Worm (Caenorhabditis elegans): ENCODE results near the gene str-64.

The str-64 gene

DNA sequence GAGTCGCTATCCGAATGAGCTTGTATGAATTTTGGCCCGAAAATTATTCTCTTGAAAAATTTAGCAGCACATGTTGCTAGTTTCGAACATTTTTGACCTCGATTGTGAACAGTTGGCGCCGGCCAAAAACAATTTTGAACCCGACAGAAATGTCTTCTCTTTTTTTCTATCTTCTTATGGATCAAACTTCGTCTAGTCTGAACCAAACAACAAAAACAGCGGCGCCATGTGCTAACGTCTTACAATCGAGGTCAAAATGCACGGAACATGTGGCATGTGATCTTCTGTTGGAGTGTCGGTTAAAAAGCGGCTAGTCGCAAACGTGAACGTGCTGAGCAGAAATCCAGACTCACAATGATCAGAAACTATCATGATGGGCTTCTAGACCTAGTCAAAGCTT lies 6.9 kb upstream of the str-64 start:
- TF ChIP-seq med-1 (GFP tag; optimal IDR thresholded peaks at IDR 0.05; ENCODE audit: insufficient read depth) (no peak), cog-1 (tag; optimal IDR thresholded peaks at IDR 0.05) (no peak), flt-1 (GFP tag; IDR thresholded peaks at IDR 0.05) (no peak), klf-2 (GFP tag; conservative IDR thresholded peaks at IDR 0.05) (no peak), T22C8.4 (GFP tag; IDR thresholded peaks at IDR 0.05) (no peak), ztf-23 (GFP tag; IDR thresholded peaks at IDR 0.05) (no peak), ztf-29 (GFP tag; IDR thresholded peaks at IDR 0.05) (no peak), ref-1 (GFP tag; conservative IDR thresholded peaks at IDR 0.05) (no peak), tab-1 (GFP tag; IDR thresholded peaks at IDR 0.05) (no peak)

DNA sequence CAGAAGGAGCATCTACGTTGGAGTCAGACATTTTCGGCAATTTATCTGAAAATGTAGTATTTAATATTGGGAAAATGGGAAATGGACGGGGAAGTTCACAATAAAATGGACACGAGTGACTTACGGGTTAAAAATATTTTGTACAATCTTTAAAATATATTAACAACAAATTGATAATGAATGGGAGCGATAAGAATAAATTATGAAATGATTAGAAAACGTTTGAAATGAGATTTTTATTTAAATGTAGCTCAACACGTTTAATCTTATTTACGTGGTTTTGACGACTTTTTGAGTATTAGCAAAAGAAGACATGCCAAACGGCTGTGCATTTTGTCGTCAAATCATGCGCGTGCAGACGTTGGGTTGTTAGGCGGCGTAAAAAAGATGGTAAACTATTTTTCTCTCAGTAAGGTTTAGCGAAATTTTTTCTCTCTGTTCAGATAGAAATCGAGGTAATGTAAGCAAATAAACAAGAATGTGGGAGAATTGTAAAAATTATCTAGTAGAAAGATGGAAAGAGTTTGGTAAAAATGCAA lies 4.9 kb upstream of the str-64 start, which contains the start of gene fbxa-64:
fbxa-64 (minus strand) TSS at position 51 of the 539 bp plus-strand sequence.
- TF ChIP-seq med-1 (GFP tag; optimal IDR thresholded peaks at IDR 0.05; ENCODE audit: insufficient read depth) (no peak), ref-1 (GFP tag; conservative IDR thresholded peaks at IDR 0.05) (no peak), ztf-23 (GFP tag; IDR thresholded peaks at IDR 0.05) (no peak), T22C8.4 (GFP tag; IDR thresholded peaks at IDR 0.05) (no peak), flt-1 (GFP tag; IDR thresholded peaks at IDR 0.05) (no peak)

DNA sequence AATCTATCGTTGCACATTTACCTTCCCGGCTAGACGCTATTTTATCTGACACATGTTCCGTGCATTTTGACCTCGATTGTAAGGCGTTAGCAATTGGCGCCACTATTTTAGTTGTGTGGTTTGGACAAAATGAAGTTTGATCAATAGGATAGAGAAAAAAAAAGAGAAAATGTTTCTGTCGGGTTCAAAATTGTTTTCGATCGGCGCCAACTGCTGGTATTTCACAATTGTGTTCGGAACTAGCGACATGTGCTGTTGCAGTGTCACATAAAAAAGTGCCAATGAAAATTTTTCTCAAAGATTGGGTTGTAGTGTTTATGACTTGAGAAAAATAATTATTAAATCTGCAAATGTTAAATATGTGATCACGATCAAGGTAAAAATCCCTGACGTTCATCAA lies 3.9 kb upstream of the str-64 start:
- no peak for TF ChIP-seq cog-1 (tag; optimal IDR thresholded peaks at IDR 0.05)
- no peak for TF ChIP-seq klf-2 (GFP tag; conservative IDR thresholded peaks at IDR 0.05)
- TF ChIP-seq ztf-29 (GFP tag; IDR thresholded peaks at IDR 0.05): no peak
- TF ChIP-seq ztf-23 (GFP tag; IDR thresholded peaks at IDR 0.05): no peak
- no peak for TF ChIP-seq tab-1 (GFP tag; IDR thresholded peaks at IDR 0.05)
- no peak for TF ChIP-seq T22C8.4 (GFP tag; IDR thresholded peaks at IDR 0.05)
- TF ChIP-seq flt-1 (GFP tag; IDR thresholded peaks at IDR 0.05): no peak
- no peak for TF ChIP-seq med-1 (GFP tag; optimal IDR thresholded peaks at IDR 0.05; ENCODE audit: insufficient read depth)
- TF ChIP-seq ref-1 (GFP tag; conservative IDR thresholded peaks at IDR 0.05): no peak

DNA sequence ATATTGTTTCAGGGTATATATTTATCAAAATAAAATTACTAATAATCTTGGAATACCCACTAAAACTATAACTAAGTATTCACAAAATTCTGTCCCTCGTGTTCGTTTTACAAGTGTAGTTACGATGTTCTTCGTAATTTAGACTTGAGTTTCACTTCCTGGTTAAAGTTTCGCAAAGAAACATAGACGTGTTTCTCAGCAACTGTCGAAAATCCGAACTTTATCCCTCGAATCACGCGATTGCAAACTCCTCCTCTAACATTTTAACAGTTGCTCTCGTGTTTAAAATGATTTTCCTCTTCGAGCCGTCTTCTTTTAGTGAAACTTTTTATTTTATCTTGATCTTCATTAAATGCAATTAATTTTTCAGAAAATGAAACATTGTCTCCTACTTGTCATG lies 3.0 kb upstream of the str-64 start, which contains the start of gene T28A11.2:
T28A11.2 (plus strand) TSS at position 371 of the 400 bp plus-strand sequence.
- TF ChIP-seq cog-1 (tag; optimal IDR thresholded peaks at IDR 0.05) (no peak), klf-2 (GFP tag; conservative IDR thresholded peaks at IDR 0.05) (no peak), ztf-29 (GFP tag; IDR thresholded peaks at IDR 0.05) (no peak), med-1 (GFP tag; optimal IDR thresholded peaks at IDR 0.05; ENCODE audit: insufficient read depth) (no peak), T22C8.4 (GFP tag; IDR thresholded peaks at IDR 0.05) (no peak), ztf-23 (GFP tag; IDR thresholded peaks at IDR 0.05) (no peak), flt-1 (GFP tag; IDR thresholded peaks at IDR 0.05) (no peak), tab-1 (GFP tag; IDR thresholded peaks at IDR 0.05) (no peak)

DNA sequence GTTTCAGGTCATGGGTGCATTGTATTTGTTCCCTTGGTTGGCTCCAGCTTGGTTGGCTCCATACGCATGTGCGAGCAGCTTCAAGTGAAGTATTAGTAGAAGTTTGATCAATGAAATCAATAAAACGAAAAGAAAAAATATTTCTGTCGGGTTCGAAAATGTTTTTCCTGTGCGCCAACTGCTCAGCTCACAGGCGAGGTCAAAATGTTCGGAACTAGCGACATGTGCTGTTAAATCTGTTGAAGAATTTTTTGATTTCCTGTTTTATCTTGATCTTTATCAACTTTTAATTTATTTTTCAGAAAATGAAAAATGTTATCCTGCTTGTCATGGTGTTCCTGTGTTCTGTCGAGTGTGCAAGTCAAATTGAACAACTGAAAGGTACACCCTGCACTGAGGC lies 1.5 kb upstream of the str-64 start, which contains the start of gene T28A11.25:
T28A11.25 (plus strand) TSS at position 301 of the 400 bp plus-strand sequence.
- no peak for TF ChIP-seq cog-1 (tag; optimal IDR thresholded peaks at IDR 0.05)
- TF ChIP-seq ref-1 (GFP tag; conservative IDR thresholded peaks at IDR 0.05): no peak
- TF ChIP-seq ztf-29 (GFP tag; IDR thresholded peaks at IDR 0.05): no peak
- no peak for TF ChIP-seq ztf-23 (GFP tag; IDR thresholded peaks at IDR 0.05)
- TF ChIP-seq flt-1 (GFP tag; IDR thresholded peaks at IDR 0.05): no peak
- no peak for TF ChIP-seq med-1 (GFP tag; optimal IDR thresholded peaks at IDR 0.05; ENCODE audit: insufficient read depth)
- no peak for TF ChIP-seq klf-2 (GFP tag; conservative IDR thresholded peaks at IDR 0.05)
- no peak for TF ChIP-seq tab-1 (GFP tag; IDR thresholded peaks at IDR 0.05)
- TF ChIP-seq T22C8.4 (GFP tag; IDR thresholded peaks at IDR 0.05): no peak

DNA sequence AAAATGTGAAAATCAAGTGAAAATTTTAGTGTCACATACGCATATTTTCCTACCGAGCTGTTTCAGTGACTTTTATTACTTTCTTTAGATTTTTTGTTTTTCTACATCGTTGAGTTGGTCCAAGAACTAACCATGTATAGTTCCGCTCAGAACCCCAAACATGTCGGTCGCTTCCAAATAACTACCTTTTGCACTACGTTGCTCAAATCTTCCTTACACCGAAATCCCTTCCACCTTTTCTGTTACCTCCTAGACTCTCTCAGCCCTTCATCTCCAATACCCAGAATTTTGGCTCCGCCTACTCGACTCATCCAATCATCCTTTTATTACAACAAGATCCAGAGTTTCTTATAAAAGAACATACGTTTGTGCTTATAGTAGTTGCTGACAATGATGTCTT lies 1.6 kb downstream of the str-64 start, which contains the start of gene F35F10.5:
F35F10.5 (plus strand) TSS at position 301 of the 400 bp plus-strand sequence.
- TF ChIP-seq T22C8.4 (GFP tag; IDR thresholded peaks at IDR 0.05) (no peak), ztf-23 (GFP tag; IDR thresholded peaks at IDR 0.05) (0 out of 2 replicates have a peak, but pooled peaks have one; percentile 25)

DNA sequence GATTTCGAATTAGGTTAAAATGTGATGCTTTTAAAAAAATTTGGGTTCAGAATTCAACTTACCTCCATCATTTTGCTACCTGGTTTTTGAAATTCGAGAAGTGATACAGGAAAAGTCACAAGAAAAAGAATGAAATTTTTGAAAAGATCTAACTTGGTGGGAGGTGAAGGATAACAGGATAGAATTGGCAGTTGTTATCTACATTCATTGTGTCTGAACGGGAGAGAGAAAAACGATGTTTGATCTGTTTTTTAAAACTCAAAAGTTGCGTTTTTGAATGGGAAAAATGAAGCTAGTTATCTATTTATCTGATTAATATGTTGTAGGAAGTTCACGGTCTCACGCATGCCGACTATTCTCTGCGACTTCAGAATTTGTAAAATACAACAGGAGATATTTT lies 4.3 kb downstream of the str-64 start, which contains the start of gene F35F10.7:
F35F10.7 (minus strand) TSS at position 101 of the 400 bp plus-strand sequence.
- TF ChIP-seq med-1 (GFP tag; optimal IDR thresholded peaks at IDR 0.05; ENCODE audit: insufficient read depth) (no peak), cog-1 (tag; optimal IDR thresholded peaks at IDR 0.05) (no peak), ztf-29 (GFP tag; IDR thresholded peaks at IDR 0.05) (no peak)

DNA sequence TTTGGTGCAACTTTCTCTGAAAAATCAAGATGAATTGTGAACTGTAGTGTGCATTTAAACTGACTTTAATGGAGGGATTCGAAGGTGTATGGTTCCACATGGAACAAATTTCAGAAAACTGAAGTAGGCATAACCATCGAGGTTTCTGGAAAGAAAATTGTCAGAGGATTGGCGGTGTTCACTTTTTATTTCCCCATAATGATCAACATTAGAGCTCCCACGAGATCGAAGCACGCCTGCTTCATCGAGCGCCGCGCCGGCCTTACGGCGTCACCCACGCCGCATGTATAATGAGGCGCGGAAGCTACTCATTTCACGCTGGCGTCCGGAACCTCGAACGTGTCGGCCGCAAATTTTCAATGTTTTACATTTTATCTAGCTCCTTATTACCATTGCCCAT lies 5.1 kb downstream of the str-64 start:
- TF ChIP-seq T22C8.4 (GFP tag; IDR thresholded peaks at IDR 0.05): no peak
- TF ChIP-seq cog-1 (tag; optimal IDR thresholded peaks at IDR 0.05): no peak

DNA sequence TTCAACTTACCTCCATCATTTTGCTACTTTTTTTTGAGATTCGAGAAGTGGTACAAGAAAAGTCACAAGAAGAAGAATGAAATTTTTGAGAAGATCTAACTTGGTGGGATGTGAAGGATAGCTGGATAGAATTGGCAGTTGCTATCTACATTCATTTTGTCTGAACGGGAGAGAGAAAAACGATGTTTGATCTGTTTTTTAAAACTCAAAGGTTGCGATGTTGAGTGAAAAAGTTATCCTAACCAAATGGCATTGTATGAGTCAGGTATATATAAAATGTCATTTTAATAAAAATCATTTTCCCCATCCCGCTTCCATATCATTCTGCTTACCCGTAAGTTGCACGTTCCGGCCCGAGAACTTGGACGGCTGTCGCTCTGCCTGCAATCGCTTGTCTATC lies 6.2 kb downstream of the str-64 start, which contains the start of gene F35F10.6:
F35F10.6 (minus strand) TSS at position 101 of the 400 bp plus-strand sequence.
- TF ChIP-seq ref-1 (GFP tag; conservative IDR thresholded peaks at IDR 0.05) (no peak), ztf-29 (GFP tag; IDR thresholded peaks at IDR 0.05) (no peak), cog-1 (tag; optimal IDR thresholded peaks at IDR 0.05) (no peak), tab-1 (GFP tag; IDR thresholded peaks at IDR 0.05) (no peak), ztf-23 (GFP tag; IDR thresholded peaks at IDR 0.05) (no peak), flt-1 (GFP tag; IDR thresholded peaks at IDR 0.05) (no peak), med-1 (GFP tag; optimal IDR thresholded peaks at IDR 0.05; ENCODE audit: insufficient read depth) (no peak), T22C8.4 (GFP tag; IDR thresholded peaks at IDR 0.05) (no peak), klf-2 (GFP tag; conservative IDR thresholded peaks at IDR 0.05) (no peak)

DNA sequence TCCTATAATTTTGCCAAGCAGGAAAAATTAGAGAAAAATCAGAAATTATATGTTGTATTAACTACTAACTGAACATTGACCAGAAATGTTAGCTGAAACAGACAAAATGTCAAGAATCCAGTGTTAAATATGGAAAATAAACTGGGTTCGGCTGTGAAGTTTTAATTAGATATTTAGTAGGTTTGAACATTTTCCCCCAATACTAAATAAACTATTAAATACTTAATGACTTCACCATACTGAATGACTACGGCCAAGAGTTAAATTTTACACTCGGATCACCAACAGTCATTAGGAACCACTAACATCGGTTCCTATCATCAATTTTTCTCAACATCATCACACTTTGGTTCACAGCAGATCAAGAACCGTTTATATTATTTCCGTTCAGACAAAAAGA lies 12.3 kb downstream of the str-64 start:
- TF ChIP-seq ztf-23 (GFP tag; IDR thresholded peaks at IDR 0.05) (no peak), flt-1 (GFP tag; IDR thresholded peaks at IDR 0.05) (no peak), cog-1 (tag; optimal IDR thresholded peaks at IDR 0.05) (no peak), tab-1 (GFP tag; IDR thresholded peaks at IDR 0.05) (no peak), ztf-29 (GFP tag; IDR thresholded peaks at IDR 0.05) (no peak), klf-2 (GFP tag; conservative IDR thresholded peaks at IDR 0.05) (no peak), med-1 (GFP tag; optimal IDR thresholded peaks at IDR 0.05; ENCODE audit: insufficient read depth) (no peak), T22C8.4 (GFP tag; IDR thresholded peaks at IDR 0.05) (no peak), ref-1 (GFP tag; conservative IDR thresholded peaks at IDR 0.05) (no peak)
